Worm (Caenorhabditis elegans) whole organism, mixed stage, embryonic: ENCODE measurements around the gene C49G7.10.

Experiments used
- M03D4.4 ChIP-seq: sonication (generic microtip); optimal IDR thresholded peaks from 2 replicates; lab custom pipeline; 2017; ENCODE audit warnings: mild to moderate bottlenecking, missing genetic modification characterization, missing compliant biosample characterization
- bed-3 ChIP-seq: fragments of 200-800 bp; sonication (Bioruptor generic); optimal IDR thresholded peaks from 3 replicates; lab custom pipeline; 2018; ENCODE audit warnings: mild to moderate bottlenecking, missing genetic modification characterization, moderate library complexity, missing compliant biosample characterization
- blmp-1 ChIP-seq: fragments of 150-350 bp; optimal IDR thresholded peaks from 2 replicates; lab custom pipeline; 2014; ENCODE audit warnings: missing biosample characterization, missing genetic modification characterization
- ceh-43 ChIP-seq: fragments of 200-800 bp; sonication (Bioruptor generic); optimal IDR thresholded peaks from 2 replicates; lab custom pipeline; 2018; ENCODE audit warnings: mild to moderate bottlenecking, missing genetic modification characterization, moderate library complexity, missing compliant biosample characterization
- ceh-83 ChIP-seq: fragments of 200-800 bp; sonication (Bioruptor generic); optimal IDR thresholded peaks from 2 replicates; lab custom pipeline; 2018; ENCODE audit warnings: mild to moderate bottlenecking, missing genetic modification characterization, missing compliant biosample characterization
- cnd-1 ChIP-seq: fragments of 200-800 bp; sonication (Bioruptor generic); optimal IDR thresholded peaks from 2 replicates; lab custom pipeline; 2018; ENCODE audit warnings: mild to moderate bottlenecking, missing genetic modification characterization, missing compliant biosample characterization
- elt-1 ChIP-seq: sonication (generic microtip); optimal IDR thresholded peaks from 2 replicates; lab custom pipeline; 2017; ENCODE audit warnings: missing genetic modification characterization, mild to moderate bottlenecking, missing compliant biosample characterization, antibody characterized with exemption, moderate library complexity, borderline replicate concordance; ENCODE audit not compliant: insufficient read depth
- elt-3 ChIP-seq: fragments of 150-350 bp; optimal IDR thresholded peaks from 2 replicates; lab custom pipeline; 2014; ENCODE audit warnings: missing biosample characterization, missing genetic modification characterization
- flh-1 ChIP-seq: fragments of 200-800 bp; sonication (Bioruptor generic); optimal IDR thresholded peaks from 2 replicates; lab custom pipeline; 2018; ENCODE audit warnings: mild to moderate bottlenecking, missing genetic modification characterization, moderate library complexity, missing compliant biosample characterization
- ham-2 ChIP-seq: fragments of 200-800 bp; sonication (Bioruptor generic); optimal IDR thresholded peaks from 2 replicates; lab custom pipeline; 2018; ENCODE audit warnings: mild to moderate bottlenecking, missing genetic modification characterization, missing compliant biosample characterization
- lin-13 ChIP-seq: fragments of 150-350 bp; optimal IDR thresholded peaks from 2 replicates; lab custom pipeline; 2014; ENCODE audit warnings: missing biosample characterization, missing genetic modification characterization
- lin-32 ChIP-seq: fragments of 200-800 bp; sonication (Bioruptor generic); optimal IDR thresholded peaks from 2 replicates; lab custom pipeline; 2018; ENCODE audit warnings: mild to moderate bottlenecking, missing genetic modification characterization, missing compliant biosample characterization
- lsy-2 ChIP-seq: fragments of 150-350 bp; optimal IDR thresholded peaks from 2 replicates; lab custom pipeline; 2014; ENCODE audit warnings: missing biosample characterization, missing genetic modification characterization
- mab-5 ChIP-seq: fragments of 150-350 bp; optimal IDR thresholded peaks from 2 replicates; lab custom pipeline; 2014; ENCODE audit warnings: missing biosample characterization, missing genetic modification characterization
- mep-1 ChIP-seq: fragments of 150-350 bp; optimal IDR thresholded peaks from 2 replicates; lab custom pipeline; 2017; ENCODE audit warnings: missing biosample characterization, missing genetic modification reagents, missing genetic modification characterization, inconsistent platforms
- mls-2 ChIP-seq: sonication (generic microtip); optimal IDR thresholded peaks from 2 replicates; lab custom pipeline; 2016; ENCODE audit warnings: mild to moderate bottlenecking, missing genetic modification characterization, moderate library complexity, missing compliant biosample characterization
- nhr-12 ChIP-seq: fragments of 150-350 bp; optimal IDR thresholded peaks from 2 replicates; lab custom pipeline; 2014; ENCODE audit warnings: missing biosample characterization, missing genetic modification characterization
- nhr-2 ChIP-seq: fragments of 150-350 bp; optimal IDR thresholded peaks from 2 replicates; lab custom pipeline; 2014; ENCODE audit warnings: missing biosample characterization, missing genetic modification characterization
- nhr-237 ChIP-seq: fragments of 150-350 bp; optimal IDR thresholded peaks from 2 replicates; lab custom pipeline; 2014; ENCODE audit warnings: missing biosample characterization, missing genetic modification characterization
- nhr-28 ChIP-seq: fragments of 150-350 bp; optimal IDR thresholded peaks from 2 replicates; lab custom pipeline; 2014; ENCODE audit warnings: missing biosample characterization, missing genetic modification characterization
- nhr-76 ChIP-seq: sonication (generic microtip); optimal IDR thresholded peaks from 2 replicates; lab custom pipeline; 2017; ENCODE audit warnings: missing biosample characterization, missing genetic modification characterization
- pha-4 ChIP-seq: fragments of 150-350 bp; optimal IDR thresholded peaks from 2 replicates; lab custom pipeline; 2018; ENCODE audit warnings: missing biosample characterization, missing genetic modification reagents, missing genetic modification characterization
- sem-2 ChIP-seq: fragments of 200-800 bp; sonication (Bioruptor generic); optimal IDR thresholded peaks from 2 replicates; lab custom pipeline; 2018; ENCODE audit warnings: mild to moderate bottlenecking, missing genetic modification characterization, missing compliant biosample characterization
- snpc-4 ChIP-seq: fragments of 150-350 bp; optimal IDR thresholded peaks from 2 replicates; lab custom pipeline; 2014; ENCODE audit warnings: missing biosample characterization, missing genetic modification characterization
- sptf-1 ChIP-seq: sonication (generic microtip); optimal IDR thresholded peaks from 2 replicates; lab custom pipeline; 2017; ENCODE audit warnings: mild to moderate bottlenecking, missing genetic modification characterization, moderate library complexity, missing compliant biosample characterization
- unc-120 ChIP-seq: sonication (generic microtip); optimal IDR thresholded peaks from 2 replicates; lab custom pipeline; 2017; ENCODE audit warnings: missing genetic modification characterization, missing compliant biosample characterization; ENCODE audit not compliant: poor library complexity, severe bottlenecking
- unc-39 ChIP-seq: fragments of 150-350 bp; optimal IDR thresholded peaks from 2 replicates; lab custom pipeline; 2014; ENCODE audit warnings: missing biosample characterization, missing genetic modification characterization
- unc-62 ChIP-seq: fragments of 150-350 bp; optimal IDR thresholded peaks from 2 replicates; lab custom pipeline; 2014; ENCODE audit warnings: missing biosample characterization, missing genetic modification reagents, missing genetic modification characterization
- zip-8 ChIP-seq: fragments of 150-350 bp; optimal IDR thresholded peaks from 2 replicates; lab custom pipeline; 2014; ENCODE audit warnings: missing biosample characterization, missing genetic modification characterization
- ztf-11 ChIP-seq: fragments of 150-350 bp; optimal IDR thresholded peaks from 2 replicates; lab custom pipeline; 2014; ENCODE audit warnings: missing biosample characterization, missing genetic modification characterization

The C49G7.10 gene

DNA sequence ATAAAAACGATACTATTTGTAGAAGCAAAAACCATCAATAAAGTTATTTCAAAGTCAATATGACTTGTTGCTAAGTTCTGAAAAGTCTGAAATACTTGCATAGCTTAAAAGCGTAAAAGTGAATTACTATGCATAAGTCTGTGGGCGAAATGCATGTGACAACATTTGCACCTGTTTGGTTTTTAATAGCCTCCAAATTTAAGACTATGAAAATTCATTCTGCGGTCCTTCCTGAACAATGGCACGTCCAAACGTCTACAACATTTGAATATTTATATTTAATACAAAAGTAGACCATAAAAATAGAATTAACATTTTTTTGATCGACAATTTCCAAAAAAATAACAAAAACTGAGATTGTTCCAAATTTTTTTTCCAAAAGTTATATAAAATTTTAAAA is 20.0 kb downstream of the C49G7.10 start, which contains the start of gene K09D9.14:
Gene K09D9.14 (minus strand): TSS at position 101 of the 400 bp plus-strand sequence.
- no peak for TF ChIP-seq elt-3 (tag; lab: Kevin White, UChicago)
- no peak for TF ChIP-seq nhr-2
- no peak for TF ChIP-seq mab-5 (tag; lab: Kevin White, UChicago)
- no peak for TF ChIP-seq ceh-83 (GFP tag; lab: Kevin White, UChicago)

DNA sequence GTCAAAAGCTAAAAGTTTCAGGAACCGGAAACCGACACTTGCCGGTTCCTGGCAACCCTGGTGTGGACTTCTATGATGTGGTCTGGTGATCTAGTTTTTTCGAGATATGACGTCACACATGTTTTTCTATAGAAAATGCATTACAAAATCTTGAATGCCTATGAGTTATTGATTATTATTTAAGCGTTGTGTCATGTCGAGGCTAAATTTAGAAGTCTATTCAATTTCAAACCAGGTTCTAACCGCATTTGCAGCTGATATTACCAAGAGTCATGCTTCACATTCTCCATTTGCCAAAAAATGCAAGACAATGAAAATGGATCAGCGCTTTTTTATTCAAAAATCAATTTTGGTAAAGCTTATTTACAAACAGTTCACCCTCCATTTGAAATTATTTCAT is 22.6 kb downstream of the C49G7.10 start, which contains the start of gene K09D9.3:
Gene K09D9.3 (plus strand): TSS at position 301 of the 400 bp plus-strand sequence.
- TF ChIP-seq flh-1 (GFP tag; lab: Kevin White, UChicago), result no peak
- peak; percentile 65 for TF ChIP-seq zip-8

DNA sequence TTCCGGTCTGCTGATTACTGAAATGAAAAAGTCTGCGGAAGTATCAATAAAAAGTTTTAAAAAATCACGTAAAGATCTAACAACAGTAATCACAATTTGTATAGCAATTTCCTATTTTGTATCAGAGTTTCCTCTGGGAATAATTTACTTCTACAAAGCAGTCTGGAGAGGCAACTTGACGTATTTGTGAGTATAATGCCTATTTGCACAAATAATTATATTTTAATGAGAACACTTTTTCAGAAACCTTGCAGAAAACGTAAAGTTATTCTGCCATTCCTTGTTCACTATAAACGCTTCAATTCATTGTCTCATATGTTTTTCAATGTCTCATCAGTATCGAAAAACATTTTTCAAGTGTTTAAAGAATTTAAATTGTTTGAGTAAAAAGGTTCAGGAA is 23.2 kb downstream of the C49G7.10 start:
- TF ChIP-seq nhr-28 (tag; lab: Kevin White, UChicago) (no peak), mls-2 (tag; lab: Kevin White, UChicago) (no peak), ztf-11 (tag; lab: Kevin White, UChicago) (no peak), lin-13 (tag; lab: Kevin White, UChicago) (no peak), ham-2 (no peak), unc-39 (tag; lab: Kevin White, UChicago) (no peak), ceh-43 (GFP tag; lab: Kevin White, UChicago) (no peak), mab-5 (tag; lab: Kevin White, UChicago) (no peak), M03D4.4 (no peak), mep-1 (tag; lab: Kevin White, UChicago) (no peak), pha-4 (tag; lab: Kevin White, UChicago) (no peak), nhr-76 (tag; lab: Kevin White, UChicago) (no peak), nhr-237 (tag; lab: Kevin White, UChicago) (no peak), sptf-1 (tag; lab: Kevin White, UChicago) (no peak), lsy-2 (no peak)

DNA sequence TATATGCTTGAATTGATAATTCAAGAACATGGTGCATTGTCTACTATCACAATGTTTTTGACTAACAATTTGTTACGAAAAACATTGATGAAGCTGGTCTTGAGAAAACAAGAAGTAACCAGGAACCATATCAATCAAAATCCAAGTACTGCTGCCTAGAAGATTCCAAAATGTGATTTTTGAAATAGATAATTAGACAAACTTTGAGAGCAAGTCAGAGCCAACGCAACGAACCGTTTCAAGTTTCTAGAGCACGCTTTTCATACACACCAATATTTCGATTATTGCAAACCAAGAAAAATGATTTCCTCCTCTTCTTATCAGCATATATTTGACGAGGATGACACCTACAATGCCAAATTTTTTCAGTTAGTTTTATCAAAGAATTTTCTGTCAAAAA is 25.0 kb downstream of the C49G7.10 start, which contains the start of gene srw-89:
Gene srw-89 (plus strand): TSS at position 301 of the 400 bp plus-strand sequence.
- TF ChIP-seq elt-3 (tag; lab: Kevin White, UChicago) (no peak), sem-2 (GFP tag; lab: Kevin White, UChicago) (no peak), flh-1 (GFP tag; lab: Kevin White, UChicago) (no peak), bed-3 (no peak), nhr-28 (tag; lab: Kevin White, UChicago) (no peak), ztf-11 (tag; lab: Kevin White, UChicago) (no peak), nhr-2 (no peak), nhr-12 (no peak), unc-62 (no peak), mls-2 (tag; lab: Kevin White, UChicago) (no peak), lin-32 (no peak), unc-120 (tag; lab: Kevin White, UChicago) (no peak)

DNA sequence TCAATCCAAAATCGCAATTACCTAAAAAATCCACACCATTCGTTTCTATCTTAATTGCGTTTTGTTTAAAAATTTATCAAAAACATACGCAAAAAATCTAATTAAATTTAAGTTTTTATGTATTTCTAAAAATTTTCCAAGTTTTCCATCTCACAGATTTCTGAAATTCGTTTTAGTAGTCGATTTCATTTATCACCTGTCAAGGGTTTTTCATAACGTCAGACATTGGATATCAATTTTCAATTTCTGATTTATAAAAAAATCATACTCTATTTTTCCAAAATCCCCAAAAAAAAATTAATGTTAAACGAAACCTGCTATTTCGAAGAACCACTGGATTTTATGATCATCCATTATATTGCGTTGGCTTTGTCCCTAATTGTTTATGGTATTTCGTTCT is 31.7 kb downstream of the C49G7.10 start, which contains the start of gene srh-4:
Gene srh-4 (plus strand): TSS at position 301 of the 400 bp plus-strand sequence.
- TF ChIP-seq cnd-1 (no peak), snpc-4 (tag; lab: Kevin White, UChicago) (no peak), blmp-1 (tag; lab: Kevin White, UChicago) (no peak), elt-3 (tag; lab: Kevin White, UChicago) (no peak), nhr-12 (no peak), lsy-2 (no peak), ceh-83 (GFP tag; lab: Kevin White, UChicago) (no peak), zip-8 (no peak), unc-39 (tag; lab: Kevin White, UChicago) (no peak), pha-4 (tag; lab: Kevin White, UChicago) (no peak), M03D4.4 (no peak), lin-32 (no peak), ztf-11 (tag; lab: Kevin White, UChicago) (no peak), mls-2 (tag; lab: Kevin White, UChicago) (no peak), flh-1 (GFP tag; lab: Kevin White, UChicago) (no peak), elt-1 (tag; lab: Kevin White, UChicago) (no peak), lin-13 (tag; lab: Kevin White, UChicago) (no peak), bed-3 (no peak), unc-62 (no peak)
